ENCODE assay signal across 2 worm cellular contexts in genomic region chrV:20778886-20779285, ce11.
TF ChIP-seq lines count a peak whose summit lies in the region.

No protein-coding gene starts in this region.

TF ChIP-seq in whole organism, L3 larva, 47 proteins besides CTCF, POLR2A, EP300 and RAD21 (continued from another document):
- TF ChIP-seq lin-39 (tag; optimal IDR thresholded peaks at IDR 0.05; lab: Kevin White, UChicago): no peak
- no peak for TF ChIP-seq pha-4 (tag; optimal IDR thresholded peaks at IDR 0.05; lab: Kevin White, UChicago)
- TF ChIP-seq unc-39 (tag; optimal IDR thresholded peaks at IDR 0.05; lab: Kevin White, UChicago): no peak
- TF ChIP-seq fkh-2 (tag; optimal IDR thresholded peaks at IDR 0.05; lab: Kevin White, UChicago): no peak
- TF ChIP-seq mdl-1 (tag; optimal IDR thresholded peaks at IDR 0.05; lab: Kevin White, UChicago): no peak
- TF ChIP-seq ztf-4 (tag; optimal IDR thresholded peaks at IDR 0.05; lab: Kevin White, UChicago): no peak
- no peak for TF ChIP-seq ceh-16 (tag; optimal IDR thresholded peaks at IDR 0.05; lab: Kevin White, UChicago)
- no peak for TF ChIP-seq egl-27 (tag; optimal IDR thresholded peaks at IDR 0.05; lab: Kevin White, UChicago)
- no peak for TF ChIP-seq elt-1 (tag; optimal IDR thresholded peaks at IDR 0.05; lab: Kevin White, UChicago)
- TF ChIP-seq elt-3 (tag; optimal IDR thresholded peaks at IDR 0.05; lab: Kevin White, UChicago): peak in 1 of 3 experiments; percentile 30
- TF ChIP-seq ztf-11 (tag; optimal IDR thresholded peaks at IDR 0.05; lab: Kevin White, UChicago): no peak

TF ChIP-seq in whole organism, L4 larva, 104 proteins besides CTCF, POLR2A, EP300 and RAD21 (continued from another document):
- TF ChIP-seq daf-19 (GFP tag; conservative IDR thresholded peaks at IDR 0.05; lab: Robert Waterston, UW) (no peak), dmd-9 (GFP tag; IDR thresholded peaks at IDR 0.05; lab: Robert Waterston, UW) (no peak), php-3 (GFP tag; IDR thresholded peaks at IDR 0.05; lab: Robert Waterston, UW) (no peak), ceh-62 (tag; optimal IDR thresholded peaks at IDR 0.05; lab: Kevin White, UChicago) (no peak), ceh-32 (tag; optimal IDR thresholded peaks at IDR 0.05; lab: Kevin White, UChicago; ENCODE audit: poor library complexity) (no peak), daf-12 (tag; optimal IDR thresholded peaks at IDR 0.05; lab: Kevin White, UChicago) (no peak), lsy-2 (tag; optimal IDR thresholded peaks at IDR 0.05; lab: Kevin White, UChicago) (no peak), lin-39 (tag; optimal IDR thresholded peaks at IDR 0.05; lab: Kevin White, UChicago) (no peak), daf-8 (GFP tag; IDR thresholded peaks at IDR 0.05; lab: Robert Waterston, UW) (no peak), snpc-4 (tag; optimal IDR thresholded peaks at IDR 0.05; lab: Kevin White, UChicago) (no peak), dve-1 (tag; optimal IDR thresholded peaks at IDR 0.05; lab: Kevin White, UChicago; ENCODE audit: insufficient read depth) (peak; percentile 22), dmd-6 (GFP tag; IDR thresholded peaks at IDR 0.05; lab: Robert Waterston, UW) (peak; percentile 36; the same call in 1 of the 2 replicates), gei-8 (GFP tag; optimal IDR thresholded peaks at IDR 0.05; lab: Kevin White, UChicago) (no peak), zip-2 (tag; optimal IDR thresholded peaks at IDR 0.05; lab: Kevin White, UChicago) (no peak), F49E8.2 (tag; optimal IDR thresholded peaks at IDR 0.05; lab: Kevin White, UChicago; ENCODE audit: borderline replicate concordance) (no peak), F44E2.7 (GFP tag; IDR thresholded peaks at IDR 0.05; lab: Robert Waterston, UW) (no peak), nhr-41 (GFP tag; IDR thresholded peaks at IDR 0.05; lab: Robert Waterston, UW) (no peak), ceh-28 (tag; optimal IDR thresholded peaks at IDR 0.05; lab: Kevin White, UChicago) (peak; percentile 10), saeg-2 (GFP tag; IDR thresholded peaks at IDR 0.05; lab: Robert Waterston, UW) (no peak), Y5F2A.4 (GFP tag; optimal IDR thresholded peaks at IDR 0.05; lab: Kevin White, UChicago) (no peak), nhr-237 (tag; optimal IDR thresholded peaks at IDR 0.05; lab: Kevin White, UChicago) (no peak), mxl-3 (GFP tag; optimal IDR thresholded peaks at IDR 0.05; lab: Kevin White, UChicago) (peak; percentile 2), egl-43 (GFP tag; IDR thresholded peaks at IDR 0.05; lab: Robert Waterston, UW) (no peak), nhr-28 (tag; optimal IDR thresholded peaks at IDR 0.05; lab: Kevin White, UChicago) (peak; percentile 48), nhr-11 (tag; optimal IDR thresholded peaks at IDR 0.05; lab: Kevin White, UChicago) (no peak), zfp-3 (GFP tag; conservative IDR thresholded peaks at IDR 0.05; lab: Robert Waterston, UW) (no peak), pqm-1 (tag; optimal IDR thresholded peaks at IDR 0.05; lab: Kevin White, UChicago) (peak; percentile 13), ztf-11 (tag; optimal IDR thresholded peaks at IDR 0.05; lab: Kevin White, UChicago) (no peak), ces-1 (GFP tag; optimal IDR thresholded peaks at IDR 0.05; lab: Kevin White, UChicago) (no peak), mdl-1 (tag; optimal IDR thresholded peaks at IDR 0.05; lab: Kevin White, UChicago) (no peak), ceh-20 (GFP tag; IDR thresholded peaks at IDR 0.05; lab: Robert Waterston, UW) (no peak), ama-1 (optimal IDR thresholded peaks at IDR 0.05; lab: Kevin White, UChicago) (peak; percentile 14), zag-1 (tag; optimal IDR thresholded peaks at IDR 0.05; lab: Kevin White, UChicago) (no peak), nhr-25 (tag; optimal IDR thresholded peaks at IDR 0.05; lab: Kevin White, UChicago; ENCODE audit: borderline replicate concordance, insufficient read depth) (no peak), spr-1 (tag; optimal IDR thresholded peaks at IDR 0.05; lab: Kevin White, UChicago) (no peak), daf-16 (GFP tag; optimal IDR thresholded peaks at IDR 0.05; lab: Kevin White, UChicago) (no peak), daf-16 (tag; optimal IDR thresholded peaks at IDR 0.05; lab: Kevin White, UChicago) (peak; percentile 71), mdt-29 (GFP tag; IDR thresholded peaks at IDR 0.05; lab: Robert Waterston, UW) (no peak), duxl-1 (tag; optimal IDR thresholded peaks at IDR 0.05; lab: Kevin White, UChicago; ENCODE audit: poor library complexity) (no peak)
TF ChIP-seq in whole organism, L4 larva: peak in this region for 10.
